Fruit fly (Drosophila melanogaster) Kc167 (cell line): ENCODE data around the gene CG8312.

Experiments
- Sin3A ChIP-seq: fragments of >200 bp; optimal IDR thresholded peaks from 2 replicates; lab custom pipeline; 2018; ENCODE audit warnings: missing external identifiers
- h ChIP-seq: fragments of >200 bp; optimal IDR thresholded peaks from 3 replicates; lab custom pipeline; 2018; ENCODE audit warnings: missing external identifiers
- insv ChIP-seq: fragments of >200 bp; optimal IDR thresholded peaks from 3 replicates; lab custom pipeline; 2018; ENCODE audit warnings: missing external identifiers
- psq ChIP-seq: fragments of >200 bp; optimal IDR thresholded peaks from 2 replicates; lab custom pipeline; 2017; ENCODE audit warnings: missing external identifiers

DNA sequence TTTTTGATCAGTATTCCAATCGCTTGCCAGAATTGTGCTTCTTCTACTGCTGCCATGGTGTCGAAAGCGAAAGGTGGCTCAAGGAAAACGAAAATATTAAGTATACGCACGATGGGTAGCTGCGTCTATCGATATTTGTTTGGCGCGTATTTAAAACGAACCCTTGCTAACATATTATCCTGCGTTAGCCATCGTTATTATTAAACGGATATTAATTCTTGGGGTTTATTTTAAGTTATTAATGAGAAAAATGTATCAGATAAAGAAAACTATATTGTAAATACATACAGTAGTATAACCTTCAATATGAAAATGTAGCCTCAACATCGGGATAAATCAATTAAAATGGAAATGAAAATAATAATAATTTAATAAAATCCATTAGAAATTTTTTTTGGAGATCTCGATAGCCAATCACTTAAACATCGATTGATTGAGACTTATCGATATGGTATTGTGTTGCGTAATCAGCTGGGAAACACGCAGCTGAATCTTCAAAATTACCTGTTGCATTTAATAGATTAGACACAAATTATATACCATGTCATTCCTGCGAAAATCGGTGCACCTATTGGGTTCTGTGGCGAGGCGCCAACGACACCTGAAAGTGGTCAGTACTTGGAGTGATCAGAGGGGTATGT lies 35.7 kb upstream of the CG8312 start, which contains the start of the genes CG9386 and BckdhA:
- TF ChIP-seq insv (lab: Kevin White, UChicago): no peak
- no peak for TF ChIP-seq h (lab: Kevin White, UChicago)
- no peak for TF ChIP-seq Sin3A
- no peak for TF ChIP-seq psq (lab: Kevin White, UChicago)
